Fruit fly (Drosophila melanogaster) whole organism, embryonic: ENCODE results near the gene CG31612.

Source experiments
- Atf3 ChIP-seq: fragments of 200-800 bp; sonication (Bioruptor generic); optimal IDR thresholded peaks from 3 replicates; lab custom pipeline; 2016; ENCODE audit warnings: missing biosample characterization, missing genetic modification characterization
- Bgb ChIP-seq: fragments of 200-800 bp; sonication (Bioruptor generic); IDR thresholded peaks from 2 replicates; pipeline ENCODE4 v1.3.6; 2022; ENCODE audit warnings: missing biosample characterization, missing genetic modification characterization; ENCODE audit not compliant: partially characterized antibody
- C15 ChIP-seq: fragments of 200-800 bp; sonication (Bioruptor generic); IDR thresholded peaks from 3 replicates; pipeline ENCODE4 v1.3.6; 2022; ENCODE audit warnings: missing biosample characterization, missing genetic modification characterization
- CG11093 ChIP-seq: fragments of 200-800 bp; sonication (Bioruptor generic); IDR thresholded peaks from 3 replicates; pipeline ENCODE4 v1.3.6; 2022; ENCODE audit warnings: missing biosample characterization, missing genetic modification characterization
- CG12942 ChIP-seq: fragments of 200-800 bp; sonication (Bioruptor generic); optimal IDR thresholded peaks from 3 replicates; lab custom pipeline; 2016; ENCODE audit warnings: missing biosample characterization, missing genetic modification characterization
- CG1529 ChIP-seq: fragments of 200-800 bp; sonication (Bioruptor generic); optimal IDR thresholded peaks from 3 replicates; lab custom pipeline; 2018; ENCODE audit warnings: missing biosample characterization, missing genetic modification characterization
- CG18262 ChIP-seq: fragments of 200-800 bp; optimal IDR thresholded peaks from 3 replicates; lab custom pipeline; 2019; ENCODE audit warnings: missing biosample characterization, mild to moderate bottlenecking, missing genetic modification characterization, moderate library complexity
- CG2199 ChIP-seq: fragments of 200-800 bp; sonication (Bioruptor generic); IDR thresholded peaks from 3 replicates; pipeline ENCODE4 v1.3.6; 2022; ENCODE audit warnings: missing biosample characterization, missing genetic modification characterization
- CG3065 ChIP-seq: fragments of 200-800 bp; sonication (Bioruptor generic); optimal IDR thresholded peaks from 2 replicates; lab custom pipeline; 2016; ENCODE audit warnings: missing biosample characterization, missing genetic modification characterization
- CG33213 ChIP-seq: fragments of 200-800 bp; sonication (Bioruptor generic); optimal IDR thresholded peaks from 3 replicates; lab custom pipeline; 2016; ENCODE audit warnings: missing biosample characterization, missing genetic modification characterization
- CG4328 ChIP-seq: fragments of 200-800 bp; sonication (Bioruptor generic); optimal IDR thresholded peaks from 3 replicates; lab custom pipeline; 2017; ENCODE audit warnings: missing biosample characterization, missing genetic modification reagents, missing genetic modification characterization
- CG43689 ChIP-seq: fragments of 200-800 bp; sonication (Bioruptor generic); IDR thresholded peaks from 2 replicates; pipeline ENCODE4 v1.3.6; 2022; ENCODE audit warnings: missing biosample characterization, missing genetic modification characterization
- CG7357 ChIP-seq: fragments of 200-800 bp; sonication (Bioruptor generic); IDR thresholded peaks from 3 replicates; pipeline ENCODE4 v1.3.6; 2022; ENCODE audit warnings: missing biosample characterization, missing genetic modification characterization
- CG7963 ChIP-seq: fragments of 200-800 bp; sonication (Bioruptor generic); IDR thresholded peaks from 3 replicates; pipeline ENCODE4 v1.3.6; 2022; ENCODE audit warnings: missing biosample characterization, missing genetic modification characterization; ENCODE audit not compliant: partially characterized antibody
- CG7987 ChIP-seq: fragments of 200-800 bp; sonication (Bioruptor generic); optimal IDR thresholded peaks from 2 replicates; lab custom pipeline; 2018; ENCODE audit warnings: missing biosample characterization, mild to moderate bottlenecking, missing genetic modification characterization, moderate library complexity
- CG9727 ChIP-seq: fragments of 200-800 bp; sonication (Bioruptor generic); optimal IDR thresholded peaks from 3 replicates; lab custom pipeline; 2017; ENCODE audit warnings: missing biosample characterization, mild to moderate bottlenecking, missing genetic modification characterization
- Camta ChIP-seq: fragments of 200-800 bp; sonication (Bioruptor generic); optimal IDR thresholded peaks from 2 replicates; lab custom pipeline; 2016; ENCODE audit warnings: missing biosample characterization, missing genetic modification characterization
- CoRest ChIP-seq: fragments of 200-800 bp; sonication (Bioruptor generic); optimal IDR thresholded peaks from 3 replicates; lab custom pipeline; 2018; ENCODE audit warnings: missing biosample characterization, mild to moderate bottlenecking, missing genetic modification characterization, moderate library complexity
- HLHmδ ChIP-seq: fragments of 200-800 bp; sonication (Bioruptor generic); optimal IDR thresholded peaks from 2 replicates; lab custom pipeline; 2018; ENCODE audit warnings: missing biosample characterization, mild to moderate bottlenecking, missing genetic modification characterization, moderate library complexity
- Hand ChIP-seq: fragments of 200-800 bp; sonication (Bioruptor generic); optimal IDR thresholded peaks from 2 replicates; lab custom pipeline; 2017; ENCODE audit warnings: mild to moderate bottlenecking, missing biosample characterization, missing genetic modification reagents, missing genetic modification characterization
- Hmx ChIP-seq: fragments of 200-800 bp; sonication (Bioruptor generic); optimal IDR thresholded peaks from 2 replicates; lab custom pipeline; 2016; ENCODE audit warnings: missing biosample characterization, missing genetic modification characterization
- Lim3 ChIP-seq: fragments of 200-800 bp; sonication (Bioruptor generic); IDR thresholded peaks from 2 replicates; pipeline ENCODE4 v1.3.6; 2022; ENCODE audit warnings: missing biosample characterization, missing genetic modification characterization
- Myb ChIP-seq: fragments of 200-800 bp; sonication (Bioruptor generic); optimal IDR thresholded peaks from 2 replicates; lab custom pipeline; 2016; ENCODE audit warnings: missing biosample characterization, missing genetic modification characterization
- Opbp ChIP-seq: fragments of 200-800 bp; sonication (Bioruptor generic); IDR thresholded peaks from 3 replicates; pipeline ENCODE4 v1.3.6; 2022; ENCODE audit warnings: missing biosample characterization, missing genetic modification characterization; ENCODE audit not compliant: partially characterized antibody
- Spps ChIP-seq: fragments of 200-800 bp; sonication (Bioruptor generic); optimal IDR thresholded peaks from 2 replicates; lab custom pipeline; 2018; ENCODE audit warnings: missing biosample characterization, mild to moderate bottlenecking, missing genetic modification characterization
- Sry-δ ChIP-seq: fragments of 200-800 bp; sonication (Bioruptor generic); optimal IDR thresholded peaks from 2 replicates; lab custom pipeline; 2016; ENCODE audit warnings: missing biosample characterization, missing genetic modification characterization
- Xbp1 ChIP-seq: fragments of 200-800 bp; sonication (Bioruptor generic); optimal IDR thresholded peaks from 3 replicates; lab custom pipeline; 2016; ENCODE audit warnings: missing biosample characterization, mild to moderate bottlenecking, missing genetic modification characterization
- bsh ChIP-seq, 2 experiments: fragments of 200-800 bp; sonication (Bioruptor generic); optimal IDR thresholded peaks; 2 replicates each; lab custom pipeline; 2017 to 2018; ENCODE audit warnings: mild to moderate bottlenecking in 2 of 2, missing biosample characterization in 2 of 2, missing genetic modification characterization in 2 of 2, moderate library complexity in 1 of 2
- caup ChIP-seq: fragments of 200-800 bp; sonication (Bioruptor generic); optimal IDR thresholded peaks from 3 replicates; lab custom pipeline; 2017; ENCODE audit warnings: missing biosample characterization, mild to moderate bottlenecking, missing genetic modification characterization, moderate library complexity; ENCODE audit not compliant: severe bottlenecking
- chm ChIP-seq: fragments of 200-800 bp; sonication (Bioruptor generic); IDR thresholded peaks from 2 replicates; pipeline ENCODE4 v1.3.6; 2022; ENCODE audit warnings: missing biosample characterization, missing genetic modification characterization
- da ChIP-seq: fragments of 200-800 bp; sonication (Bioruptor generic); optimal IDR thresholded peaks from 2 replicates; lab custom pipeline; 2016; ENCODE audit warnings: missing biosample characterization, missing genetic modification characterization
- dmrt11E ChIP-seq: fragments of 200-800 bp; sonication (Bioruptor generic); optimal IDR thresholded peaks from 3 replicates; lab custom pipeline; 2018; ENCODE audit warnings: missing biosample characterization, mild to moderate bottlenecking, missing genetic modification characterization, moderate library complexity
- en ChIP-seq: fragments of 200-800 bp; sonication (Bioruptor generic); optimal IDR thresholded peaks from 2 replicates; lab custom pipeline; 2016; ENCODE audit warnings: missing biosample characterization, missing genetic modification characterization
- esg ChIP-seq: fragments of 200-800 bp; sonication (Bioruptor generic); conservative IDR thresholded peaks from 2 replicates; pipeline ENCODE4 v1.3.6; 2022; ENCODE audit warnings: missing biosample characterization, missing genetic modification characterization
- fd3F ChIP-seq: fragments of 200-800 bp; sonication (Bioruptor generic); optimal IDR thresholded peaks from 2 replicates; lab custom pipeline; 2018; ENCODE audit warnings: missing biosample characterization, mild to moderate bottlenecking, missing genetic modification characterization, moderate library complexity
- gcm ChIP-seq: fragments of 200-800 bp; sonication (Bioruptor generic); optimal IDR thresholded peaks from 2 replicates; lab custom pipeline; 2019; ENCODE audit warnings: missing biosample characterization, mild to moderate bottlenecking, missing genetic modification characterization, moderate library complexity
- gsb-n ChIP-seq: fragments of 200-800 bp; sonication (Bioruptor generic); optimal IDR thresholded peaks from 3 replicates; lab custom pipeline; 2018; ENCODE audit warnings: missing biosample characterization, mild to moderate bottlenecking, missing genetic modification characterization
- her ChIP-seq: fragments of 200-800 bp; sonication (Bioruptor generic); optimal IDR thresholded peaks from 2 replicates; lab custom pipeline; 2016; ENCODE audit warnings: missing biosample characterization, missing genetic modification characterization
- inv ChIP-seq: fragments of 200-800 bp; sonication (Bioruptor generic); IDR thresholded peaks from 2 replicates; pipeline ENCODE4 v1.3.6; 2022; ENCODE audit warnings: missing biosample characterization, missing genetic modification characterization; ENCODE audit not compliant: partially characterized antibody
- maf-S ChIP-seq: fragments of 200-800 bp; sonication (Bioruptor generic); optimal IDR thresholded peaks from 2 replicates; lab custom pipeline; 2016; ENCODE audit warnings: missing biosample characterization, missing genetic modification characterization
- mam ChIP-seq: fragments of 200-800 bp; sonication (Bioruptor generic); optimal IDR thresholded peaks from 3 replicates; lab custom pipeline; 2016; ENCODE audit warnings: missing biosample characterization, missing genetic modification characterization
- mirr ChIP-seq: fragments of 200-800 bp; sonication (Bioruptor generic); optimal IDR thresholded peaks from 3 replicates; lab custom pipeline; 2018; ENCODE audit warnings: missing biosample characterization, mild to moderate bottlenecking, missing genetic modification characterization
- sc ChIP-seq, 3 experiments: fragments of >200 bp in 2 of 3; fragments of 200-800 bp in 1 of 3; sonication (Bioruptor generic) in 1 of 3; optimal IDR thresholded peaks; 2 replicates in 2 of 3; 3 replicates in 1 of 3; lab custom pipeline; 2017; ENCODE audit warnings: mild to moderate bottlenecking in 1 of 3, missing biosample characterization in 1 of 3, missing genetic modification characterization in 1 of 3, missing genetic modification reagents in 1 of 3
- sima ChIP-seq: fragments of 200-800 bp; sonication (Bioruptor generic); optimal IDR thresholded peaks from 2 replicates; lab custom pipeline; 2016; ENCODE audit warnings: missing biosample characterization, missing genetic modification characterization
- slp2 ChIP-seq: fragments of 200-800 bp; sonication (Bioruptor generic); optimal IDR thresholded peaks from 2 replicates; lab custom pipeline; 2016; ENCODE audit warnings: missing biosample characterization, missing genetic modification characterization
- sna ChIP-seq: fragments of 200-800 bp; sonication (Bioruptor generic); IDR thresholded peaks from 2 replicates; pipeline ENCODE4 v1.3.6; 2022; ENCODE audit warnings: missing biosample characterization, missing genetic modification characterization; ENCODE audit not compliant: partially characterized antibody
- tll ChIP-seq, 2 experiments: fragments of 200-800 bp in 1 of 2; fragments of >200 bp in 1 of 2; sonication (Bioruptor generic) in 1 of 2; optimal IDR thresholded peaks; 2 replicates each; lab custom pipeline; 2017 to 2019; ENCODE audit warnings: missing biosample characterization in 2 of 2, missing genetic modification characterization in 2 of 2, mild to moderate bottlenecking in 1 of 2, moderate library complexity in 1 of 2
- trem ChIP-seq: fragments of 200-800 bp; optimal IDR thresholded peaks from 3 replicates; lab custom pipeline; 2019; ENCODE audit warnings: missing biosample characterization, mild to moderate bottlenecking, missing genetic modification characterization, moderate library complexity
- vnd ChIP-seq: fragments of 200-800 bp; sonication (Bioruptor generic); IDR thresholded peaks from 3 replicates; pipeline ENCODE4 v1.3.6; 2022; ENCODE audit warnings: missing biosample characterization, missing genetic modification characterization; ENCODE audit not compliant: partially characterized antibody
- zen2 ChIP-seq: fragments of 200-800 bp; sonication (Bioruptor generic); IDR thresholded peaks from 3 replicates; pipeline ENCODE4 v1.3.6; 2022; ENCODE audit warnings: missing biosample characterization, missing genetic modification characterization; ENCODE audit not compliant: partially characterized antibody

The CG31612 gene

DNA sequence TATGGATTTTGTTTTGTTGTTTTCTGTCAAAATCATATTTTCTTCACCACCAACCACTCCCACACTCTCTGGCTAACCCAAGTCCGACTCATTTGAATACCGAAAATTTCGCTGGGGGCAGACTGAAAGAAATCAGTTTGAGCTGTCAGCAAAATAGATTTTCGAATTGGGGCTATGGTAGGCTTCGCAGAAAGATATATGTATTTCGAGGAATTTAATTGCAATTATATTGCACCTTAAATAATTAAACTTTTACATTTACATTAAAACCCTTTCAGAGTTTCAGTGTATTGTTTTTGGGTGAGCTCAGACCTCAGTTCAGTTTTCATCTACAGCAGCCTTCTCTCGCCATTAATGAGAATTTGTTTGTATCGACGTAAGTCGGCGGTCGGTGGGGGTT, 8.3 kb downstream of the CG31612 start (continued):
- TF ChIP-seq CG11093 (GFP tag; lab: Robert Waterston, UW), result peak; percentile 46; the same call in 1 of the 3 replicates
- peak; percentile 5 for TF ChIP-seq CG12942
- no peak for TF ChIP-seq CG7963
- TF ChIP-seq trem (tag; lab: Kevin White, UChicago), result no peak
- TF ChIP-seq Xbp1, result peak; percentile 60
- TF ChIP-seq esg (GFP tag; lab: Robert Waterston, UW), result peak; percentile 56
- no peak for TF ChIP-seq mirr (GFP tag; lab: Kevin White, UChicago)
- TF ChIP-seq CG9727 (GFP tag; lab: Kevin White, UChicago), result peak; percentile 61
- no peak for TF ChIP-seq slp2 (GFP tag; lab: Kevin White, UChicago)
- no peak for TF ChIP-seq Opbp (GFP tag; lab: Robert Waterston, UW)
- TF ChIP-seq da, result no peak
- no peak for TF ChIP-seq sna (GFP tag; lab: Robert Waterston, UW)
- TF ChIP-seq HLHmδ (GFP tag; lab: Kevin White, UChicago), result no peak
- TF ChIP-seq sc (optimal IDR thresholded peaks at IDR 0.05; lab: Kevin White, UChicago), result no peak
- peak; percentile 5 for TF ChIP-seq sc (GFP tag; optimal IDR thresholded peaks at IDR 0.05; lab: Kevin White, UChicago)
- TF ChIP-seq Lim3 (GFP tag; lab: Robert Waterston, UW), result no peak
- TF ChIP-seq maf-S, result peak; percentile 16
- peak in 1 of 2 experiments; percentile 73 for TF ChIP-seq bsh (GFP tag; optimal IDR thresholded peaks at IDR 0.05; lab: Kevin White, UChicago)
- no peak for TF ChIP-seq Bgb (GFP tag; lab: Robert Waterston, UW)
- no peak for TF ChIP-seq CG7987 (GFP tag; lab: Kevin White, UChicago)
- TF ChIP-seq caup, result peak; percentile 41
- peak; percentile 21 for TF ChIP-seq Camta (GFP tag; lab: Kevin White, UChicago)
- TF ChIP-seq CG18262 (tag; lab: Kevin White, UChicago), result peak; percentile 62
- TF ChIP-seq CG4328 (GFP tag; lab: Kevin White, UChicago), result no peak
- no peak for TF ChIP-seq zen2
- TF ChIP-seq Spps, result no peak
- no peak for TF ChIP-seq fd3F (GFP tag; lab: Kevin White, UChicago)
- no peak for TF ChIP-seq Myb (GFP tag; lab: Kevin White, UChicago)
- no peak for TF ChIP-seq gcm
- TF ChIP-seq CG7357, result peak; percentile 29; the same call in 1 of the 3 replicates
- TF ChIP-seq vnd (GFP tag; lab: Robert Waterston, UW), result no peak
- no peak for TF ChIP-seq tll (GFP tag; optimal IDR thresholded peaks at IDR 0.05; lab: Kevin White, UChicago)
- TF ChIP-seq chm (GFP tag; lab: Robert Waterston, UW), result peak; percentile 33; the same call in 1 of the 2 replicates
- TF ChIP-seq CG1529 (GFP tag; lab: Kevin White, UChicago), result no peak
- TF ChIP-seq CG33213 (GFP tag; lab: Kevin White, UChicago), result no peak
- TF ChIP-seq CG43689 (GFP tag; lab: Robert Waterston, UW), result no peak
- peak; percentile 57 for TF ChIP-seq CoRest (tag; lab: Kevin White, UChicago)
- no peak for TF ChIP-seq gsb-n (tag; lab: Kevin White, UChicago)
- no peak for TF ChIP-seq her (GFP tag; lab: Kevin White, UChicago)
- TF ChIP-seq Hand (GFP tag; lab: Kevin White, UChicago), result peak; percentile 66
- TF ChIP-seq CG2199, result no peak
- peak; percentile 8 for TF ChIP-seq Atf3 (GFP tag; lab: Kevin White, UChicago)
- TF ChIP-seq inv (GFP tag; lab: Robert Waterston, UW), result no peak
- no peak for TF ChIP-seq Sry-δ (GFP tag; lab: Kevin White, UChicago)
- no peak for TF ChIP-seq en (GFP tag; lab: Kevin White, UChicago)
- no peak for TF ChIP-seq Hmx (GFP tag; lab: Kevin White, UChicago)
- TF ChIP-seq mam (GFP tag; lab: Kevin White, UChicago), result peak; percentile 57
- TF ChIP-seq CG3065 (GFP tag; lab: Kevin White, UChicago), result no peak
- TF ChIP-seq C15 (GFP tag; lab: Robert Waterston, UW), result no peak
- peak; percentile 48 for TF ChIP-seq dmrt11E (tag; lab: Kevin White, UChicago)
- no peak for TF ChIP-seq sima (GFP tag; lab: Kevin White, UChicago)
